Fruit fly (Drosophila melanogaster) whole organism, embryonic: ENCODE measurements around the gene CG42699.

Source experiments
- CG10267 ChIP-seq: fragments of 200-800 bp; sonication (Bioruptor generic); optimal IDR thresholded peaks from 2 replicates; lab custom pipeline; 2018; ENCODE audit warnings: missing biosample characterization, mild to moderate bottlenecking, missing genetic modification characterization, moderate library complexity
- CG11504 ChIP-seq: fragments of 200-800 bp; sonication (Bioruptor generic); optimal IDR thresholded peaks from 3 replicates; lab custom pipeline; 2019; ENCODE audit warnings: missing biosample characterization, mild to moderate bottlenecking, missing genetic modification characterization, moderate library complexity
- CG12299 ChIP-seq: fragments of 200-800 bp; sonication (Bioruptor generic); optimal IDR thresholded peaks from 2 replicates; lab custom pipeline; 2018; ENCODE audit warnings: missing biosample characterization, mild to moderate bottlenecking, missing genetic modification characterization
- CG14014 ChIP-seq: fragments of 200-800 bp; sonication (Bioruptor generic); IDR thresholded peaks from 2 replicates; pipeline ENCODE4 v1.3.6; 2022; ENCODE audit warnings: missing biosample characterization, missing genetic modification characterization
- CG14965 ChIP-seq: fragments of 200-800 bp; sonication (Bioruptor generic); optimal IDR thresholded peaks from 2 replicates; lab custom pipeline; 2016; ENCODE audit warnings: missing biosample characterization, missing genetic modification characterization, borderline replicate concordance
- CG15269 ChIP-seq: fragments of 200-800 bp; sonication (Bioruptor generic); optimal IDR thresholded peaks from 2 replicates; lab custom pipeline; 2018; ENCODE audit warnings: missing biosample characterization, mild to moderate bottlenecking, missing genetic modification characterization, moderate library complexity
- CG15479 ChIP-seq: fragments of 200-800 bp; sonication (Bioruptor generic); optimal IDR thresholded peaks from 3 replicates; lab custom pipeline; 2019; ENCODE audit warnings: missing biosample characterization, mild to moderate bottlenecking, missing genetic modification characterization, moderate library complexity
- CG15601 ChIP-seq: fragments of 200-800 bp; sonication (Bioruptor generic); optimal IDR thresholded peaks from 3 replicates; lab custom pipeline; 2019; ENCODE audit warnings: missing biosample characterization, mild to moderate bottlenecking, missing genetic modification characterization, moderate library complexity
- CG16863 ChIP-seq: fragments of 200-800 bp; sonication (Bioruptor generic); optimal IDR thresholded peaks from 3 replicates; lab custom pipeline; 2016; ENCODE audit warnings: missing biosample characterization, missing genetic modification characterization
- CG17385 ChIP-seq: fragments of 200-800 bp; sonication (Bioruptor generic); optimal IDR thresholded peaks from 3 replicates; lab custom pipeline; 2018; ENCODE audit warnings: missing biosample characterization, mild to moderate bottlenecking, missing genetic modification characterization
- CG17568 ChIP-seq: fragments of 200-800 bp; sonication (Bioruptor generic); optimal IDR thresholded peaks from 2 replicates; lab custom pipeline; 2018; ENCODE audit warnings: missing biosample characterization, mild to moderate bottlenecking, missing genetic modification characterization, moderate library complexity
- CG2199 ChIP-seq: fragments of 200-800 bp; sonication (Bioruptor generic); IDR thresholded peaks from 3 replicates; pipeline ENCODE4 v1.3.6; 2022; ENCODE audit warnings: missing biosample characterization, missing genetic modification characterization
- CG2712 ChIP-seq: fragments of 200-800 bp; optimal IDR thresholded peaks from 3 replicates; lab custom pipeline; 2019; ENCODE audit warnings: missing biosample characterization, mild to moderate bottlenecking, missing genetic modification characterization, moderate library complexity
- CG3163 ChIP-seq: fragments of 200-800 bp; sonication (Bioruptor generic); optimal IDR thresholded peaks from 3 replicates; lab custom pipeline; 2016; ENCODE audit warnings: missing biosample characterization, missing genetic modification characterization
- CG4328 ChIP-seq: fragments of 200-800 bp; sonication (Bioruptor generic); optimal IDR thresholded peaks from 3 replicates; lab custom pipeline; 2017; ENCODE audit warnings: missing biosample characterization, missing genetic modification reagents, missing genetic modification characterization
- CG4360 ChIP-seq: fragments of 200-800 bp; sonication (Bioruptor generic); IDR thresholded peaks from 2 replicates; pipeline ENCODE4 v1.3.6; 2022; ENCODE audit warnings: missing biosample characterization, missing genetic modification characterization
- CG4730 ChIP-seq: fragments of 200-800 bp; sonication (Bioruptor generic); IDR thresholded peaks from 2 replicates; pipeline ENCODE4 v1.3.6; 2022; ENCODE audit warnings: missing biosample characterization, missing genetic modification characterization
- CG7372 ChIP-seq: fragments of 200-800 bp; sonication (Bioruptor generic); IDR thresholded peaks from 2 replicates; pipeline ENCODE4 v1.3.6; 2022; ENCODE audit warnings: missing biosample characterization, missing genetic modification characterization
- CG7839 ChIP-seq: fragments of 200-800 bp; sonication (Bioruptor generic); optimal IDR thresholded peaks from 3 replicates; lab custom pipeline; 2018; ENCODE audit warnings: missing biosample characterization, mild to moderate bottlenecking, missing genetic modification characterization, moderate library complexity
- CG8290 ChIP-seq, 3 experiments: fragments of 200-800 bp; sonication (Bioruptor generic); optimal IDR thresholded peaks; 2 replicates each; lab custom pipeline; 2016 to 2019; ENCODE audit warnings: missing biosample characterization in 3 of 3, missing genetic modification characterization in 3 of 3, mild to moderate bottlenecking in 2 of 3, moderate library complexity in 1 of 3
- HLH3B ChIP-seq: fragments of 200-800 bp; sonication (Bioruptor generic); IDR thresholded peaks from 2 replicates; pipeline ENCODE4 v1.3.6; 2022; ENCODE audit warnings: missing biosample characterization, missing genetic modification characterization
- Med ChIP-seq: fragments of 200-800 bp; sonication (Bioruptor generic); peaks from one replicate; lab custom pipeline; 2016; ENCODE audit warnings: missing biosample characterization, missing genetic modification characterization, mild to moderate bottlenecking, inconsistent platforms, moderate library complexity
- Myb ChIP-seq: fragments of 200-800 bp; sonication (Bioruptor generic); optimal IDR thresholded peaks from 2 replicates; lab custom pipeline; 2016; ENCODE audit warnings: missing biosample characterization, missing genetic modification characterization
- Oaz ChIP-seq: fragments of 200-800 bp; sonication (Bioruptor generic); IDR thresholded peaks from 2 replicates; pipeline ENCODE4 v1.3.6; 2022; ENCODE audit warnings: missing biosample characterization, missing genetic modification characterization
- Poxn ChIP-seq: fragments of 200-800 bp; sonication (Bioruptor generic); IDR thresholded peaks from 2 replicates; pipeline ENCODE4 v1.3.6; 2022; ENCODE audit warnings: missing biosample characterization, missing genetic modification characterization
- TFAM ChIP-seq: fragments of 200-800 bp; sonication (Bioruptor generic); optimal IDR thresholded peaks from 2 replicates; lab custom pipeline; 2017; ENCODE audit warnings: missing biosample characterization, missing genetic modification characterization, inconsistent platforms
- Trl ChIP-seq, 3 experiments: fragments of >200 bp in 2 of 3; fragments of 200-800 bp in 1 of 3; sonication (Bioruptor generic) in 1 of 3; optimal IDR thresholded peaks; 2 replicates in 1 of 3; 3 replicates in 2 of 3; lab custom pipeline; 2016 to 2017; ENCODE audit warnings: missing biosample characterization in 1 of 3, missing genetic modification characterization in 1 of 3
- Vsx1 ChIP-seq: fragments of 200-800 bp; sonication (Bioruptor generic); optimal IDR thresholded peaks from 2 replicates; lab custom pipeline; 2017; ENCODE audit warnings: missing biosample characterization, mild to moderate bottlenecking, missing genetic modification characterization, missing genetic modification reagents
- ash1 ChIP-seq: fragments of 200-800 bp; sonication (Bioruptor generic); optimal IDR thresholded peaks from 2 replicates; lab custom pipeline; 2018; ENCODE audit warnings: missing biosample characterization, mild to moderate bottlenecking, missing genetic modification characterization
- cg ChIP-seq: fragments of 200-800 bp; sonication (Bioruptor generic); optimal IDR thresholded peaks from 3 replicates; lab custom pipeline; 2019; ENCODE audit warnings: missing biosample characterization, mild to moderate bottlenecking, missing genetic modification characterization, moderate library complexity
- chinmo ChIP-seq: fragments of 200-800 bp; sonication (Bioruptor generic); IDR thresholded peaks from 4 replicates; pipeline ENCODE4 v1.3.6; 2022; ENCODE audit warnings: missing biosample characterization, missing genetic modification characterization; ENCODE audit not compliant: partially characterized antibody
- dimm ChIP-seq: fragments of 200-800 bp; sonication (Bioruptor generic); IDR thresholded peaks from 2 replicates; pipeline ENCODE4 v1.3.6; 2022; ENCODE audit warnings: missing biosample characterization, missing genetic modification characterization
- grn ChIP-seq: fragments of 200-800 bp; sonication (Bioruptor generic); optimal IDR thresholded peaks from 3 replicates; lab custom pipeline; 2017; ENCODE audit warnings: missing biosample characterization, missing genetic modification characterization
- gsb ChIP-seq: fragments of 200-800 bp; sonication (Bioruptor generic); IDR thresholded peaks from 2 replicates; pipeline ENCODE4 v1.3.6; 2022; ENCODE audit warnings: missing biosample characterization, missing genetic modification characterization
- mam ChIP-seq: fragments of 200-800 bp; sonication (Bioruptor generic); optimal IDR thresholded peaks from 3 replicates; lab custom pipeline; 2016; ENCODE audit warnings: missing biosample characterization, missing genetic modification characterization
- mld ChIP-seq: fragments of 200-800 bp; sonication (Bioruptor generic); IDR thresholded peaks from 3 replicates; pipeline ENCODE4 v1.3.6; 2022; ENCODE audit warnings: missing biosample characterization, missing genetic modification characterization; ENCODE audit not compliant: partially characterized antibody
- pfk ChIP-seq: fragments of 200-800 bp; sonication (Bioruptor generic); optimal IDR thresholded peaks from 2 replicates; lab custom pipeline; 2018; ENCODE audit warnings: missing biosample characterization, mild to moderate bottlenecking, missing genetic modification characterization, moderate library complexity
- pho ChIP-seq: fragments of 200-800 bp; sonication (Bioruptor generic); optimal IDR thresholded peaks from 2 replicates; lab custom pipeline; 2016; ENCODE audit warnings: missing biosample characterization, missing genetic modification characterization
- ranshi ChIP-seq: fragments of 200-800 bp; sonication (Bioruptor generic); IDR thresholded peaks from 2 replicates; pipeline ENCODE4 v1.3.6; 2022; ENCODE audit warnings: missing biosample characterization, missing genetic modification characterization
- ssp ChIP-seq: fragments of 200-800 bp; sonication (Bioruptor generic); IDR thresholded peaks from 2 replicates; pipeline ENCODE4 v1.3.6; 2022; ENCODE audit warnings: missing biosample characterization, missing genetic modification characterization
- stc ChIP-seq: fragments of 200-800 bp; sonication (Bioruptor generic); IDR thresholded peaks from 2 replicates; pipeline ENCODE4 v1.3.6; 2022; ENCODE audit warnings: missing biosample characterization, missing genetic modification characterization
- ttk ChIP-seq: fragments of 200-800 bp; sonication (Bioruptor generic); IDR thresholded peaks from 2 replicates; pipeline ENCODE4 v2.1.2; 2022; ENCODE audit warnings: missing biosample characterization, missing genetic modification characterization
- vfl ChIP-seq: fragments of 200-800 bp; sonication (Bioruptor generic); optimal IDR thresholded peaks from 2 replicates; lab custom pipeline; 2016; ENCODE audit warnings: missing biosample characterization, missing genetic modification characterization
- wdn ChIP-seq: fragments of 200-800 bp; sonication (Bioruptor generic); IDR thresholded peaks from 2 replicates; pipeline ENCODE4 v1.3.6; 2022; ENCODE audit warnings: missing biosample characterization, missing genetic modification characterization
- zen2 ChIP-seq: fragments of 200-800 bp; sonication (Bioruptor generic); IDR thresholded peaks from 3 replicates; pipeline ENCODE4 v1.3.6; 2022; ENCODE audit warnings: missing biosample characterization, missing genetic modification characterization; ENCODE audit not compliant: partially characterized antibody

CG42699 gene

DNA sequence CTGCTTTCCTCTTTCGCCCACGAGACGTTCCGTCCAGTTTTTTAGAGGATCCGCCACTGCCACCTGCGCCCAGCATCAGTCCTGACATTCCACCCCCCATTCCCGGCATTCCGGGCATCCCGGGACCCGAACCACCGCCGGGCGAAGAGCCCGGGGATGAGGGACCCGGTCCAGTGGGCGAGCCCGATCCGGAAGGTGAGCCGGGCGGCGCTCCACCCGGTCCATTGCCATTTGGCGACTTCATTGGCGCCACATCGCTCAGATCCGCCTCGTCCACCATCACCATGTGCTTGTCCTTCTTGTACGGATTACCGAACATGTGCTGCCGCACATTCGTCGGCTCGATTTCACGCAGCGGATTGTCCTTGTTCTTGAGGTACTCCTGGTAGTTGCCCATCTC is 22.7 kb upstream of the CG42699 start:
- TF ChIP-seq Med (GFP tag; lab: Kevin White, UChicago): peak; percentile 54
- no peak for TF ChIP-seq ranshi (GFP tag; lab: Robert Waterston, UW)

DNA sequence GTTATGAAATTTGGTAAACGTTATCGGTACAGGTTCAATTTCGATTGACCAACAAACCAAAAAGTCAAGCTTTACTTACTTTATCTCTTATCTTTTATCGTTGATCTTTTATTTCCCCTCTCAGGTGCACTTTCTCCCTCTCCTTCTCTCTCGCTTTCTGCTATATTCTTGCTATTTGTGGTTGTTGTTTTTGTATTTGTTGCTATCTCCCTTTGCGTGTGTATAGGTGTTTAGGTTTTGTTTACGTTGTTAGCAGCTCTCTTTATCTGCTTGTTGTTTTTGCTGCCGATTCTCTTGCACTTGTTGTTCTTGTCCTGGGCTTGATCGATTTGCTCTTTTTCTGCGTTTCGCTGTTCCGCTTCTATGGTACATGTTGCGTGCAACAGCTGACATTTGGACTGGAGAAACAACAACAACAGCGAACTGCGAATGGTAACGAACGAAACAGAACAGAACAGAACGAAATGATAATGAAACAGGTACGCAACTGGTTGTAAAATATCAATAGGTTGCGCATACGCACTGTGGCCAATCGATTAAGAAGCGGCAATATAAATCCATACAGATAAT is 20.0 kb upstream of the CG42699 start:
- TF ChIP-seq Poxn: no peak
- TF ChIP-seq cg (GFP tag; lab: Kevin White, UChicago): peak; percentile 60
- peak; percentile 93 for TF ChIP-seq CG4360 (GFP tag; lab: Robert Waterston, UW)
- peak; percentile 84 for TF ChIP-seq CG15479 (GFP tag; lab: Kevin White, UChicago)
- no peak for TF ChIP-seq mam
- 0 out of 4 replicates have a peak, but pooled peaks have one; percentile 29 for TF ChIP-seq chinmo
- TF ChIP-seq CG11504 (tag; lab: Kevin White, UChicago): peak; percentile 39
- TF ChIP-seq Trl (optimal IDR thresholded peaks at IDR 0.05; lab: Kevin White, UChicago): peak; percentile 22 to 48
- no peak for TF ChIP-seq Trl (GFP tag; optimal IDR thresholded peaks at IDR 0.05; lab: Kevin White, UChicago)
- peak; percentile 99 for TF ChIP-seq pfk (GFP tag; lab: Kevin White, UChicago)
- TF ChIP-seq grn: peak; percentile 90
- TF ChIP-seq CG7372 (GFP tag; lab: Robert Waterston, UW): peak; percentile 50; the same call in 1 of the 2 replicates
- TF ChIP-seq CG3163 (GFP tag; lab: Kevin White, UChicago): peak; percentile 83
- TF ChIP-seq CG8290 (GFP tag; optimal IDR thresholded peaks at IDR 0.05; lab: Kevin White, UChicago): no peak
- peak in 1 of 2 experiments; percentile 65 for TF ChIP-seq CG8290 (tag; optimal IDR thresholded peaks at IDR 0.05; lab: Kevin White, UChicago)
- no peak for TF ChIP-seq CG2199 (GFP tag; lab: Robert Waterston, UW)

DNA sequence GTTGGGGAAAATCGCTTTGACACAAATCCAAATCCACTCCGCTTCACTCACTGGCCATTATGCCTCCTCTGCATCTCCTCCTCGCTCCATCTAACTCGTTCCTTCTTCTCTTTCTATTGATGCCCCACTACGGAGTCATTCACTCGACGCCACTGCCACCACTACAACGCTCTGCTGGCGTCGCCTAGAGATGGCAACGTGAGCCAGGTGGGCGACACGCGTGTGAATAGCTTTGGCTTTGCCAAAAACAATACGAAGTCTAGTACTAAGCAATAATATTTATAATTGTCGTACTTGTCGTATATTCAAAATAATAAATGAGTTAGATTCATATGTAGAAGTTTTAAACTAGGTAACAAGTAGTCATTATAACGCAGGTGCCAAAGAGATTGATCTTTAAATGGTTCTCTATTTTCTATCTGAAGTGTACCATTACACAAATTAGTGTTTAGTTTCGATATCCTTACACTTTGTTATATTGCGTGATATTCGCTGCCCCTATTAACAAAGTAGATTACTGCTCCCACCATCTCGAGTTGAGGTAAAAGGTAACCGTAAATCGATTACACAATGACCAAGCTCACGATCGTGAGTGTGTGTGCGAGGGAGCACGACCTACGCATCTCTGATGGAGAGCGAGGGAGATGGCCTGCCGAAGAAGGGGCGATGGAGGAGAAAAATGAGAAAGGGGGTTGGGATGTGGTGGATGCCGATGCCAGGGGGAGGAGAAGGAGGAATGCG is 19.2 kb upstream of the CG42699 start:
- TF ChIP-seq CG12299 (no peak), ttk (GFP tag; lab: Robert Waterston, UW) (no peak), CG14014 (0 out of 2 replicates have a peak, but pooled peaks have one; percentile 7), CG17568 (no peak), mld (peak; percentile 51; the same call in 1 of the 3 replicates), CG2712 (tag; lab: Kevin White, UChicago) (peak; percentile 36), CG17385 (GFP tag; lab: Kevin White, UChicago) (no peak), Vsx1 (no peak), TFAM (GFP tag; lab: Kevin White, UChicago) (no peak), CG4328 (GFP tag; lab: Kevin White, UChicago) (no peak), CG4730 (GFP tag; lab: Robert Waterston, UW) (no peak), CG15269 (tag; lab: Kevin White, UChicago) (no peak), ssp (GFP tag; lab: Robert Waterston, UW) (no peak), CG14965 (GFP tag; lab: Kevin White, UChicago) (no peak), CG7839 (tag; lab: Kevin White, UChicago) (peak; percentile 19), HLH3B (no peak), CG15601 (no peak), stc (GFP tag; lab: Robert Waterston, UW) (no peak), CG10267 (tag; lab: Kevin White, UChicago) (peak; percentile 8), CG16863 (peak; percentile 40), wdn (GFP tag; lab: Robert Waterston, UW) (no peak), Myb (GFP tag; lab: Kevin White, UChicago) (peak; percentile 5), pho (GFP tag; lab: Kevin White, UChicago) (peak; percentile 33), Oaz (no peak), vfl (GFP tag; lab: Kevin White, UChicago) (no peak), dimm (GFP tag; lab: Robert Waterston, UW) (no peak), ash1 (GFP tag; lab: Kevin White, UChicago) (no peak), gsb (GFP tag; lab: Robert Waterston, UW) (no peak), zen2 (peak; percentile 34; the same call in 1 of the 3 replicates)
